Fruit fly (Drosophila melanogaster) whole organism, embryonic: ENCODE results near the gene mrva.

Experiments used
- Atf3 ChIP-seq: fragments of 200-800 bp; sonication (Bioruptor generic); optimal IDR thresholded peaks from 3 replicates; lab custom pipeline; 2016; ENCODE audit warnings: missing biosample characterization, missing genetic modification characterization
- Blimp-1 ChIP-seq: fragments of 200-800 bp; sonication (Bioruptor generic); optimal IDR thresholded peaks from 3 replicates; lab custom pipeline; 2018; ENCODE audit warnings: missing biosample characterization, missing genetic modification characterization, mild to moderate bottlenecking, moderate library complexity, missing genetic modification reagents
- CG1024 ChIP-seq: fragments of 200-800 bp; sonication (Bioruptor generic); IDR thresholded peaks from 2 replicates; pipeline ENCODE4 v1.3.6; 2022; ENCODE audit warnings: missing biosample characterization, missing genetic modification characterization
- CG10959 ChIP-seq: fragments of 200-800 bp; sonication (Bioruptor generic); IDR thresholded peaks from 2 replicates; pipeline ENCODE4 v1.3.6; 2022; ENCODE audit warnings: missing biosample characterization, missing genetic modification characterization
- CG12744 ChIP-seq: fragments of 200-800 bp; sonication (Bioruptor generic); optimal IDR thresholded peaks from 2 replicates; lab custom pipeline; 2016; ENCODE audit warnings: missing biosample characterization, missing genetic modification characterization
- CG13424 ChIP-seq: fragments of 200-800 bp; sonication (Bioruptor generic); optimal IDR thresholded peaks from 2 replicates; lab custom pipeline; 2019; ENCODE audit warnings: missing biosample characterization, mild to moderate bottlenecking, missing genetic modification characterization, moderate library complexity
- CG13624 ChIP-seq: fragments of 200-800 bp; sonication (Bioruptor generic); optimal IDR thresholded peaks from 2 replicates; lab custom pipeline; 2016; ENCODE audit warnings: missing biosample characterization, missing genetic modification characterization
- CG14860 ChIP-seq: fragments of 200-800 bp; sonication (Bioruptor generic); IDR thresholded peaks from 3 replicates; pipeline ENCODE4 v1.3.6; 2022; ENCODE audit warnings: missing biosample characterization, missing genetic modification characterization; ENCODE audit not compliant: partially characterized antibody
- CG1602 ChIP-seq: fragments of 200-800 bp; sonication (Bioruptor generic); optimal IDR thresholded peaks from 3 replicates; lab custom pipeline; 2016; ENCODE audit warnings: missing biosample characterization, missing genetic modification characterization
- CG1603 ChIP-seq: fragments of 200-800 bp; sonication (Bioruptor generic); optimal IDR thresholded peaks from 2 replicates; lab custom pipeline; 2019; ENCODE audit warnings: missing biosample characterization, mild to moderate bottlenecking, missing genetic modification characterization, moderate library complexity
- CG16779 ChIP-seq: fragments of 200-800 bp; sonication (Bioruptor generic); IDR thresholded peaks from 2 replicates; pipeline ENCODE4 v1.3.6; 2022; ENCODE audit warnings: missing biosample characterization, missing genetic modification characterization
- CG18011 ChIP-seq: fragments of 200-800 bp; sonication (Bioruptor generic); optimal IDR thresholded peaks from 2 replicates; lab custom pipeline; 2017; ENCODE audit warnings: missing biosample characterization, missing genetic modification characterization, mild to moderate bottlenecking, moderate library complexity, missing genotype
- CG1832 ChIP-seq: fragments of 200-800 bp; sonication (Bioruptor generic); optimal IDR thresholded peaks from 2 replicates; lab custom pipeline; 2017; ENCODE audit warnings: missing biosample characterization, mild to moderate bottlenecking, missing genetic modification characterization, inconsistent platforms
- CG2129 ChIP-seq: fragments of 200-800 bp; sonication (Bioruptor generic); IDR thresholded peaks from 2 replicates; pipeline ENCODE4 v1.3.6; 2022; ENCODE audit warnings: missing biosample characterization, missing genetic modification characterization; ENCODE audit not compliant: partially characterized antibody
- CG3065 ChIP-seq: fragments of 200-800 bp; sonication (Bioruptor generic); optimal IDR thresholded peaks from 2 replicates; lab custom pipeline; 2016; ENCODE audit warnings: missing biosample characterization, missing genetic modification characterization
- CG32532 ChIP-seq: fragments of 200-800 bp; sonication (Bioruptor generic); IDR thresholded peaks from 2 replicates; pipeline ENCODE4 v1.3.6; 2022; ENCODE audit warnings: missing biosample characterization, missing genetic modification characterization
- CG3281 ChIP-seq: fragments of 200-800 bp; sonication (Bioruptor generic); optimal IDR thresholded peaks from 3 replicates; lab custom pipeline; 2017; ENCODE audit warnings: missing biosample characterization, mild to moderate bottlenecking, missing genetic modification characterization
- CG4854 ChIP-seq: fragments of 200-800 bp; sonication (Bioruptor generic); optimal IDR thresholded peaks from 2 replicates; lab custom pipeline; 2016; ENCODE audit warnings: missing biosample characterization, missing genetic modification characterization, inconsistent platforms
- CG7357 ChIP-seq: fragments of 200-800 bp; sonication (Bioruptor generic); IDR thresholded peaks from 3 replicates; pipeline ENCODE4 v1.3.6; 2022; ENCODE audit warnings: missing biosample characterization, missing genetic modification characterization
- CG8944 ChIP-seq: fragments of 200-800 bp; sonication (Bioruptor generic); optimal IDR thresholded peaks from 3 replicates; lab custom pipeline; 2016; ENCODE audit warnings: missing biosample characterization, missing genetic modification characterization
- CHES-1-like ChIP-seq: fragments of 200-800 bp; sonication (Bioruptor generic); optimal IDR thresholded peaks from 2 replicates; lab custom pipeline; 2016; ENCODE audit warnings: missing biosample characterization, missing genetic modification characterization
- CrebB ChIP-seq: fragments of 200-800 bp; sonication (Bioruptor generic); optimal IDR thresholded peaks from 3 replicates; lab custom pipeline; 2018; ENCODE audit warnings: missing biosample characterization, mild to moderate bottlenecking, missing genetic modification characterization
- Dbx ChIP-seq: fragments of 200-800 bp; sonication (Bioruptor generic); IDR thresholded peaks from 3 replicates; pipeline ENCODE4 v1.3.6; 2022; ENCODE audit warnings: missing biosample characterization, missing genetic modification characterization
- Dip2 ChIP-seq: fragments of 200-800 bp; sonication (Bioruptor generic); IDR thresholded peaks from 2 replicates; pipeline ENCODE4 v1.3.6; 2022; ENCODE audit warnings: missing biosample characterization, missing genetic modification characterization
- Hey ChIP-seq: fragments of 200-800 bp; sonication (Bioruptor generic); optimal IDR thresholded peaks from 3 replicates; lab custom pipeline; 2018; ENCODE audit warnings: missing biosample characterization, mild to moderate bottlenecking, missing genetic modification characterization
- Hr51 ChIP-seq, 2 experiments: fragments of 200-800 bp; sonication (Bioruptor generic); optimal IDR thresholded peaks; 2 replicates in 1 of 2; 3 replicates in 1 of 2; lab custom pipeline; 2016 to 2018; ENCODE audit warnings: missing biosample characterization in 2 of 2, missing genetic modification characterization in 2 of 2, mild to moderate bottlenecking in 1 of 2, moderate library complexity in 1 of 2
- MESR4 ChIP-seq: fragments of 200-800 bp; sonication (Bioruptor generic); optimal IDR thresholded peaks from 2 replicates; lab custom pipeline; 2018; ENCODE audit warnings: missing biosample characterization, mild to moderate bottlenecking, missing genetic modification characterization, moderate library complexity
- Nf-YA ChIP-seq: fragments of 200-800 bp; sonication (Bioruptor generic); IDR thresholded peaks from 2 replicates; pipeline ENCODE4 v1.3.6; 2022; ENCODE audit warnings: missing biosample characterization, missing genetic modification characterization
- Ptx1 ChIP-seq: fragments of 200-800 bp; sonication (Bioruptor generic); IDR thresholded peaks from 2 replicates; pipeline ENCODE4 v1.3.6; 2022; ENCODE audit warnings: missing biosample characterization, missing genetic modification characterization
- Rx ChIP-seq: fragments of 200-800 bp; sonication (Bioruptor generic); IDR thresholded peaks from 2 replicates; pipeline ENCODE4 v1.3.6; 2022; ENCODE audit warnings: missing biosample characterization, missing genetic modification characterization
- Six4 ChIP-seq: fragments of 200-800 bp; sonication (Bioruptor generic); optimal IDR thresholded peaks from 2 replicates; lab custom pipeline; 2016; ENCODE audit warnings: missing biosample characterization, missing genetic modification characterization
- Sry-β ChIP-seq: fragments of 200-800 bp; sonication (Bioruptor generic); optimal IDR thresholded peaks from 2 replicates; lab custom pipeline; 2018; ENCODE audit warnings: missing biosample characterization, mild to moderate bottlenecking, missing genetic modification characterization, moderate library complexity
- Vsx1 ChIP-seq: fragments of 200-800 bp; sonication (Bioruptor generic); optimal IDR thresholded peaks from 2 replicates; lab custom pipeline; 2017; ENCODE audit warnings: missing biosample characterization, mild to moderate bottlenecking, missing genetic modification characterization, missing genetic modification reagents
- Xrp1 ChIP-seq: fragments of 200-800 bp; sonication (Bioruptor generic); IDR thresholded peaks from 2 replicates; pipeline ENCODE4 v1.3.6; 2022; ENCODE audit warnings: missing biosample characterization, missing genetic modification characterization
- ara ChIP-seq: fragments of 200-800 bp; sonication (Bioruptor generic); IDR thresholded peaks from 2 replicates; pipeline ENCODE4 v1.3.6; 2022; ENCODE audit warnings: missing biosample characterization, missing genetic modification characterization
- ash1 ChIP-seq: fragments of 200-800 bp; sonication (Bioruptor generic); optimal IDR thresholded peaks from 2 replicates; lab custom pipeline; 2018; ENCODE audit warnings: missing biosample characterization, mild to moderate bottlenecking, missing genetic modification characterization
- br ChIP-seq: fragments of >200 bp; optimal IDR thresholded peaks from 2 replicates; lab custom pipeline; 2017
- crol ChIP-seq: fragments of 200-800 bp; sonication (Bioruptor generic); IDR thresholded peaks from 2 replicates; pipeline ENCODE4 v1.3.6; 2022; ENCODE audit warnings: missing biosample characterization, missing genetic modification characterization
- esg ChIP-seq: fragments of 200-800 bp; sonication (Bioruptor generic); conservative IDR thresholded peaks from 2 replicates; pipeline ENCODE4 v1.3.6; 2022; ENCODE audit warnings: missing biosample characterization, missing genetic modification characterization
- gcm2 ChIP-seq: fragments of 200-800 bp; sonication (Bioruptor generic); optimal IDR thresholded peaks from 2 replicates; lab custom pipeline; 2016; ENCODE audit warnings: missing biosample characterization, missing genetic modification characterization
- insv ChIP-seq, 2 experiments: fragments of 200-800 bp; sonication (Bioruptor generic); optimal IDR thresholded peaks; 3 replicates each; lab custom pipeline; 2016 to 2018; ENCODE audit warnings: missing biosample characterization in 2 of 2, missing genetic modification characterization in 2 of 2
- onecut ChIP-seq: fragments of 200-800 bp; sonication (Bioruptor generic); IDR thresholded peaks from 2 replicates; pipeline ENCODE4 v1.3.6; 2022; ENCODE audit warnings: missing biosample characterization, missing genetic modification characterization
- pan ChIP-seq, 4 experiments: fragments of >200 bp in 3 of 4; fragments of 200-800 bp in 1 of 4; sonication (Bioruptor generic) in 1 of 4; optimal IDR thresholded peaks in 3 of 4; IDR thresholded peaks in 1 of 4; 2 replicates each; pipeline versions ENCODE4 v1.3.6 to Lab custom; 2017 to 2022; ENCODE audit warnings: missing biosample characterization in 2 of 4, missing genetic modification characterization in 2 of 4, mixed read lengths in 1 of 4
- pum ChIP-seq: fragments of 200-800 bp; sonication (Bioruptor generic); optimal IDR thresholded peaks from 2 replicates; lab custom pipeline; 2016; ENCODE audit warnings: missing biosample characterization, missing genetic modification characterization
- sqz ChIP-seq: fragments of 200-800 bp; sonication (Bioruptor generic); optimal IDR thresholded peaks from 3 replicates; lab custom pipeline; 2018; ENCODE audit warnings: missing biosample characterization, mild to moderate bottlenecking, missing genetic modification characterization
- tgo ChIP-seq: fragments of 200-800 bp; sonication (Bioruptor generic); IDR thresholded peaks from 3 replicates; pipeline ENCODE4 v1.3.6; 2022; ENCODE audit warnings: missing biosample characterization, missing genetic modification characterization
- trh ChIP-seq: fragments of 200-800 bp; sonication (Bioruptor generic); optimal IDR thresholded peaks from 2 replicates; lab custom pipeline; 2016; ENCODE audit warnings: missing biosample characterization, missing genetic modification characterization
- tx ChIP-seq: fragments of 200-800 bp; sonication (Bioruptor generic); optimal IDR thresholded peaks from 2 replicates; lab custom pipeline; 2016; ENCODE audit warnings: missing biosample characterization, missing genetic modification characterization
- zfh1 ChIP-seq: fragments of 200-800 bp; sonication (Bioruptor generic); IDR thresholded peaks from 3 replicates; pipeline ENCODE4 v1.3.6; 2022; ENCODE audit warnings: missing biosample characterization, missing genetic modification characterization

Gene mrva

DNA sequence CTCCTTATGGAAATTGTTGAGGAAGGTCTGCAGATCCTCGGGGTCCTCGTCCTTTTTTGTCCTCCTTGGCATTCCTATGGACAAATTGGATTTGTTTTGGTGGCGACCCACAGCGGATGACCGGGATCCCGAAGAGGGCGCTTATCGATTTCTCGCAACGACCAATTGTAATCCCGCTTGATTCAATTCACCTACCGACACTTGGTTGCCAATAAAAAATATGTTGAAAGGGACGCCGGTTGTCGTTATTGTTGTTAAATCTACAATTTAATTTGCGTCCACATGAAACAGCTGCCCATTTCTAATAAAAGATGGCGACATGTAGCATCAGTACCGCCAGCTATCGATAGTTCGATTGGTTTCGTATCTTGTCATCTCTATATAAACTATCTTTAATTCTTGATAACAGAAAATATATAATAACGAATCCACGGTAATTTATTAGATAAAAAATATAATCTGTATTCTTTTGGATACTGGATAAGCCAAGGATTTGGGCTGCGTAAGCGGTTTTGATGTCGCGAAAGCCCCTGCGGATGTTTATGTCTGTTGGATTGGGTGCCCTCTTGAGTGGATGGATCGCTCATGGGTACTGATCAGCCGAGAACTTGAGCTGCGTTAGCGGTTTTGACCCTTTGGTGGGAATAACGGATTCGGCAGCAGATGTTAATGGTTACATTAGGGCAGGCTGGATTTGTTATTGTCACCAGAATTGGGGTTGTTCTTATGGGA, 27.9 kb upstream of the mrva start, which contains the start of gene CTCF (continued):
- no peak for TF ChIP-seq pan (optimal IDR thresholded peaks at IDR 0.05; lab: Kevin White, UChicago)
- peak in 1 of 2 experiments; percentile 68 for TF ChIP-seq pan (GFP tag; optimal IDR thresholded peaks at IDR 0.05 in 1 of 2, IDR thresholded peaks at IDR 0.05 in 1 of 2)
- TF ChIP-seq Hr51 (GFP tag; optimal IDR thresholded peaks at IDR 0.05; lab: Kevin White, UChicago): no peak
- peak; percentile 50 for TF ChIP-seq Ptx1 (GFP tag; lab: Robert Waterston, UW)
- no peak for TF ChIP-seq CG7357
- TF ChIP-seq gcm2: no peak
- no peak for TF ChIP-seq CG10959
- peak; percentile 65 for TF ChIP-seq CG14860
- peak; percentile 29 for TF ChIP-seq CG4854
- TF ChIP-seq Vsx1: no peak
- TF ChIP-seq Dbx (GFP tag; lab: Robert Waterston, UW): 0 out of 3 replicates have a peak, but pooled peaks have one; percentile 23
- no peak for TF ChIP-seq CG3281 (GFP tag; lab: Kevin White, UChicago)
- peak; percentile 30 for TF ChIP-seq Sry-β (GFP tag; lab: Kevin White, UChicago)
- TF ChIP-seq CG1602 (GFP tag; lab: Kevin White, UChicago): peak; percentile 3
- no peak for TF ChIP-seq CG16779
- peak; percentile 14 for TF ChIP-seq pum (GFP tag; lab: Kevin White, UChicago)
- no peak for TF ChIP-seq CG12744 (GFP tag; lab: Kevin White, UChicago)
- 0 out of 3 replicates have a peak, but pooled peaks have one; percentile 32 for TF ChIP-seq zfh1
- TF ChIP-seq CG13624 (GFP tag; lab: Kevin White, UChicago): peak; percentile 45
- TF ChIP-seq Nf-YA: no peak
- no peak for TF ChIP-seq tx (GFP tag; lab: Kevin White, UChicago)
- peak in 1 of 2 experiments; percentile 50 for TF ChIP-seq insv (GFP tag; optimal IDR thresholded peaks at IDR 0.05; lab: Kevin White, UChicago)
- peak; percentile 41 for TF ChIP-seq CG8944 (GFP tag; lab: Kevin White, UChicago)
- peak; percentile 51 for TF ChIP-seq tgo
- no peak for TF ChIP-seq CG1832 (GFP tag; lab: Kevin White, UChicago)
- TF ChIP-seq CG32532: peak; percentile 54; the same call in 1 of the 2 replicates
- peak; percentile 89 for TF ChIP-seq onecut
- TF ChIP-seq Hey (tag; lab: Kevin White, UChicago): no peak
- TF ChIP-seq br (lab: Kevin White, UChicago): no peak
- TF ChIP-seq CG18011: no peak
- peak; percentile 13; the same call in 1 of the 2 replicates for TF ChIP-seq CG1024
- TF ChIP-seq CrebB: no peak
- TF ChIP-seq esg (GFP tag; lab: Robert Waterston, UW): 0 out of 2 replicates have a peak, but pooled peaks have one; percentile 27
- TF ChIP-seq ara (GFP tag; lab: Robert Waterston, UW): 0 out of 2 replicates have a peak, but pooled peaks have one; percentile 39
- no peak for TF ChIP-seq sqz
- TF ChIP-seq crol: no peak
- TF ChIP-seq Six4: peak; percentile 3
- TF ChIP-seq CG2129 (GFP tag; lab: Robert Waterston, UW): peak; percentile 63
- TF ChIP-seq Dip2 (GFP tag; lab: Robert Waterston, UW): no peak
- peak; percentile 76 for TF ChIP-seq MESR4
- TF ChIP-seq trh (GFP tag; lab: Kevin White, UChicago): no peak
- TF ChIP-seq CG3065 (GFP tag; lab: Kevin White, UChicago): no peak
- peak; percentile 69 for TF ChIP-seq CG1603 (tag; lab: Kevin White, UChicago)
- peak; percentile 33 for TF ChIP-seq Xrp1 (GFP tag; lab: Robert Waterston, UW)
- TF ChIP-seq CG13424: peak; percentile 18
- TF ChIP-seq Rx (GFP tag; lab: Robert Waterston, UW): no peak
- peak; percentile 30 for TF ChIP-seq CHES-1-like (GFP tag; lab: Kevin White, UChicago)
- no peak for TF ChIP-seq ash1 (GFP tag; lab: Kevin White, UChicago)
- TF ChIP-seq Atf3: peak; percentile 20
- no peak for TF ChIP-seq Blimp-1 (GFP tag; lab: Kevin White, UChicago)
